Worm (Caenorhabditis elegans): Measurements from ENCODE around the gene pfk-1.2.
A peak's percentile ranks its signal among the peaks of the same experiment; 100 is the strongest.

Gene pfk-1.2

DNA sequence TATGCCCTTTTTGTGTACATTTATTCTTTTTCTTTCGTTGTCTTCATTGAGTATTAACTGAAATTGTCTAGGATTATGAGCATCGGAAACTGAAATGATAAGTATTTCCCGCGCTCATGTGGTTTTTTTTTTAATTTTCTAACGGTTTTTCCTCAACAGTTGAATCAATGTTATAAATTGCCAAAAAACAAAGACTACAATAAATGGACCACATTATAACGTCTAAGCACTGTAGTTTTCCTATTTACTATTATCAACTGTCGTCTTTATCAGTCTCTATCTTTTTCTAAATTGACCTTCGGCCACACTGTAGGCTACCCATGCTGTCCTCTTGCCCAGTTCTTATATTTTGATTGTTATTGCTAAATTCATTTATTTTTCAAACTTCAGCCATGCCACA is 23.9 kb upstream of the pfk-1.2 start, which contains the start of gene acs-14:
TSS of gene acs-14 (plus strand) at position 391 of the 400 bp plus-strand sequence.
- TF ChIP-seq unc-98 (GFP tag; IDR thresholded peaks at IDR 0.05): no peak
- TF ChIP-seq efl-3 (GFP tag; optimal IDR thresholded peaks at IDR 0.05): no peak
- no peak for TF ChIP-seq pax-3 (tag; optimal IDR thresholded peaks at IDR 0.05)
- TF ChIP-seq xbp-1 (tag; optimal IDR thresholded peaks at IDR 0.05): no peak
- no peak for TF ChIP-seq ets-5 (GFP tag; IDR thresholded peaks at IDR 0.05)
- no peak for TF ChIP-seq mef-2 (tag; optimal IDR thresholded peaks at IDR 0.05)
- no peak for TF ChIP-seq C16A3.4 (tag; optimal IDR thresholded peaks at IDR 0.05)
- no peak for TF ChIP-seq egl-27 (tag; optimal IDR thresholded peaks at IDR 0.05)
- TF ChIP-seq elt-2 (tag; optimal IDR thresholded peaks at IDR 0.05): peak; percentile 12
- no peak for TF ChIP-seq ceh-8 (GFP tag; optimal IDR thresholded peaks at IDR 0.05)
- TF ChIP-seq elt-3 (tag; optimal IDR thresholded peaks at IDR 0.05): peak in 1 of 6 experiments; percentile 4
- no peak for TF ChIP-seq efl-1 (optimal IDR thresholded peaks at IDR 0.05)
- peak in 1 of 2 experiments; percentile 51 for TF ChIP-seq efl-1 (GFP tag; optimal IDR thresholded peaks at IDR 0.05 in 1 of 2)
- no peak for TF ChIP-seq mab-9 (GFP tag; IDR thresholded peaks at IDR 0.05)
- no peak for TF ChIP-seq fos-1 (tag; optimal IDR thresholded peaks at IDR 0.05)
- no peak for TF ChIP-seq irx-1 (tag; optimal IDR thresholded peaks at IDR 0.05)
- TF ChIP-seq sox-4 (tag; optimal IDR thresholded peaks at IDR 0.05): no peak
- TF ChIP-seq nhr-71 (tag; optimal IDR thresholded peaks at IDR 0.05): no peak
- TF ChIP-seq lin-15B (tag; optimal IDR thresholded peaks at IDR 0.05): no peak
- peak in 1 of 2 experiments; percentile 12 for TF ChIP-seq lin-35 (GFP tag; optimal IDR thresholded peaks at IDR 0.05)
- no peak for TF ChIP-seq nhr-11 (tag; optimal IDR thresholded peaks at IDR 0.05)
- TF ChIP-seq hlh-17 (GFP tag; optimal IDR thresholded peaks at IDR 0.05; ENCODE audit: borderline replicate concordance): no peak
- peak; percentile 13 for TF ChIP-seq nhr-20 (tag; optimal IDR thresholded peaks at IDR 0.05)

DNA sequence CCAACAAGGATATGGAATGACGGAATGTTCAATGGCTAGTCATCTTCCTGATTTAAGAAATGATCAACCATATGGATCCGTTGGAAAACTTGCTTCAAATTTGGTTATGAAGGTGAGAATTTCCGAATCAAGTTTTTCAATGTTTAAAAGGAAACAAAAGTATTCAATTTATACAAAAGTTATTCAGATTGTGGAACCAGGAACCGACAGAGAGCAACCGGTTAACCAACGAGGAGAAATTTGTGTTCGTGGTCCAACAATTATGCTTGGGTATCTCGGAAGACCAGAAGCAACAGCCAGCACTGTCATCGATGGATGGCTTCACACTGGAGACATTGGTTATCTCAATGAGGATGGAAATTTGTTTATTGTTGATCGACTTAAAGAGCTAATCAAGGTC is 22.0 kb upstream of the pfk-1.2 start:
- TF ChIP-seq tlp-1 (tag; optimal IDR thresholded peaks at IDR 0.05): no peak
- TF ChIP-seq pag-3 (tag; optimal IDR thresholded peaks at IDR 0.05; ENCODE audit: borderline replicate concordance, insufficient read depth): no peak
- no peak for TF ChIP-seq nhr-20 (tag; optimal IDR thresholded peaks at IDR 0.05)
- no peak for TF ChIP-seq dpl-1 (GFP tag; optimal IDR thresholded peaks at IDR 0.05)
- no peak for TF ChIP-seq mab-9 (GFP tag; IDR thresholded peaks at IDR 0.05)
- no peak for TF ChIP-seq sox-4 (tag; optimal IDR thresholded peaks at IDR 0.05)
- TF ChIP-seq hpl-2 (GFP tag; optimal IDR thresholded peaks at IDR 0.05): no peak
- no peak for TF ChIP-seq zag-1 (tag; optimal IDR thresholded peaks at IDR 0.05)
- TF ChIP-seq nhr-85 (tag): no peak

ce11 chrV:9513590-9513989 is 18.0 kb upstream of the pfk-1.2 start, which contains the start of gene eif-2Bdelta:
eif-2Bdelta (plus strand) TSS chrV:9513824.
- TF ChIP-seq F16B12.6 (tag; optimal IDR thresholded peaks at IDR 0.05): no peak
- no peak for TF ChIP-seq fkh-4 (tag; optimal IDR thresholded peaks at IDR 0.05; ENCODE audit: borderline replicate concordance)
- peak; percentile 78 for TF ChIP-seq dsc-1 (tag; optimal IDR thresholded peaks at IDR 0.05)
- no peak for TF ChIP-seq unc-130 (tag; optimal IDR thresholded peaks at IDR 0.05)
- no peak for TF ChIP-seq ceh-8 (GFP tag; optimal IDR thresholded peaks at IDR 0.05)
- TF ChIP-seq sox-4 (tag; optimal IDR thresholded peaks at IDR 0.05): peak; percentile 63
- no peak for TF ChIP-seq ama-1 (optimal IDR thresholded peaks at IDR 0.05)
- peak; percentile 79 for TF ChIP-seq snu-23 (GFP tag; optimal IDR thresholded peaks at IDR 0.05)
- peak; percentile 57 to 76 (median 71) for TF ChIP-seq dpl-1 (GFP tag; optimal IDR thresholded peaks at IDR 0.05)
- peak; percentile 9 for TF ChIP-seq ceh-90 (tag; optimal IDR thresholded peaks at IDR 0.05)
- no peak for TF ChIP-seq efl-3 (GFP tag; optimal IDR thresholded peaks at IDR 0.05)
- peak; percentile 75 for TF ChIP-seq tbx-2 (tag; optimal IDR thresholded peaks at IDR 0.05)
- peak; percentile 52 for TF ChIP-seq blmp-1 (tag; optimal IDR thresholded peaks at IDR 0.05)
- TF ChIP-seq xbp-1 (tag; optimal IDR thresholded peaks at IDR 0.05): peak; percentile 75
- peak; percentile 80 for TF ChIP-seq nhr-85 (tag)
- no peak for TF ChIP-seq C34B4.2 (tag; optimal IDR thresholded peaks at IDR 0.05)
- TF ChIP-seq lsy-2 (tag; optimal IDR thresholded peaks at IDR 0.05): peak; percentile 71 to 84
- TF ChIP-seq ceh-82 (tag; optimal IDR thresholded peaks at IDR 0.05): peak; percentile 20 to 45 (median 45)
- TF ChIP-seq Y116A8C.19 (tag; optimal IDR thresholded peaks at IDR 0.05; ENCODE audit: borderline replicate concordance): no peak
- no peak for TF ChIP-seq fos-1 (tag; optimal IDR thresholded peaks at IDR 0.05)
- TF ChIP-seq ceh-88 (GFP tag; IDR thresholded peaks at IDR 0.05): no peak
- peak; percentile 59 for TF ChIP-seq isw-1 (GFP tag; IDR thresholded peaks at IDR 0.05)
- TF ChIP-seq skn-1 (tag; optimal IDR thresholded peaks at IDR 0.05): peak; percentile 29
- TF ChIP-seq mdl-1 (tag; optimal IDR thresholded peaks at IDR 0.05): peak in 1 of 2 experiments; percentile 26
- peak; percentile 79 for TF ChIP-seq nhr-47 (tag; optimal IDR thresholded peaks at IDR 0.05)
- no peak for TF ChIP-seq unc-30 (tag; optimal IDR thresholded peaks at IDR 0.05)
- no peak for TF ChIP-seq nhr-11 (tag; optimal IDR thresholded peaks at IDR 0.05)
- TF ChIP-seq zip-4 (GFP tag; optimal IDR thresholded peaks at IDR 0.05): peak; percentile 27
